Worm (Caenorhabditis elegans) whole organism, dauer: ENCODE measurements around the gene M04G7.2.

ENCODE experiments used
- unc-62 ChIP-seq: sonication (generic microtip); optimal IDR thresholded peaks from 2 replicates; lab custom pipeline; 2017; ENCODE audit warnings: missing biosample characterization, missing genetic modification reagents, missing genetic modification characterization

Gene M04G7.2

ce11 chrIV:460614-461079 lies at the start of gene M04G7.2:
M04G7.2 (minus strand) TSS chrIV:461029.
- no peak for TF ChIP-seq unc-62 (GFP tag; lab: Kevin White, UChicago)

ce11 chrIV:506384-506783 lies 45.6 kb upstream of the M04G7.2 start, which contains the start of gene W03G1.5:
W03G1.5 (minus strand) TSS chrIV:506484.
- no peak for TF ChIP-seq unc-62 (GFP tag; lab: Kevin White, UChicago)

ce11 chrIV:504495-504894 lies 43.7 kb upstream of the M04G7.2 start:
- no peak for TF ChIP-seq unc-62 (GFP tag; lab: Kevin White, UChicago)

- no peak for TF ChIP-seq unc-62 (GFP tag; lab: Kevin White, UChicago)
Observed at ce11 chrIV:497155-497554, 36.3 kb upstream of the M04G7.2 start.

ce11 chrIV:484768-485167 lies 23.9 kb upstream of the M04G7.2 start:
- no peak for TF ChIP-seq unc-62 (GFP tag; lab: Kevin White, UChicago)

ce11 chrIV:484004-484403 lies 23.2 kb upstream of the M04G7.2 start:
- no peak for TF ChIP-seq unc-62 (GFP tag; lab: Kevin White, UChicago)

ce11 chrIV:481067-481466 lies 20.2 kb upstream of the M04G7.2 start, which contains the start of gene npr-37:
npr-37 (minus strand) TSS chrIV:481167.
- no peak for TF ChIP-seq unc-62 (GFP tag; lab: Kevin White, UChicago)

ce11 chrIV:468307-468706 lies 7.5 kb upstream of the M04G7.2 start:
- no peak for TF ChIP-seq unc-62 (GFP tag; lab: Kevin White, UChicago)

ce11 chrIV:467291-467690 lies 6.5 kb upstream of the M04G7.2 start:
- no peak for TF ChIP-seq unc-62 (GFP tag; lab: Kevin White, UChicago)

- no peak for TF ChIP-seq unc-62 (GFP tag; lab: Kevin White, UChicago)
Observed at ce11 chrIV:466569-466968, 5.7 kb upstream of the M04G7.2 start.

ce11 chrIV:462050-462449 lies 1.2 kb upstream of the M04G7.2 start:
- TF ChIP-seq unc-62 (GFP tag; lab: Kevin White, UChicago), result no peak

ce11 chrIV:455484-455883 lies 5.3 kb downstream of the M04G7.2 start, which contains the start of gene M04G7.1:
M04G7.1 (plus strand) TSS chrIV:455784.
- TF ChIP-seq unc-62 (GFP tag; lab: Kevin White, UChicago), result no peak

ce11 chrIV:454816-455215 lies 6.0 kb downstream of the M04G7.2 start, which contains the start of the genes Y66H1A.8 and M04G7.5:
Y66H1A.8 (minus strand) TSS chrIV:454916.
M04G7.5 (plus strand) TSS chrIV:455073.
- no peak for TF ChIP-seq unc-62 (GFP tag; lab: Kevin White, UChicago)

- TF ChIP-seq unc-62 (GFP tag; lab: Kevin White, UChicago), result no peak
Observed at ce11 chrIV:445377-445776, 15.5 kb downstream of the M04G7.2 start, which contains the start of gene dpm-1. dpm-1 (plus strand) TSS chrIV:445677.

ce11 chrIV:443622-444021 lies 17.2 kb downstream of the M04G7.2 start, which contains the start of gene mrpl-55:
mrpl-55 (plus strand) TSS chrIV:443985.
- no peak for TF ChIP-seq unc-62 (GFP tag; lab: Kevin White, UChicago)

- no peak for TF ChIP-seq unc-62 (GFP tag; lab: Kevin White, UChicago)
Observed at ce11 chrIV:440509-440908, 20.3 kb downstream of the M04G7.2 start, which contains the start of gene hum-8. hum-8 (minus strand) TSS chrIV:440554.

- no peak for TF ChIP-seq unc-62 (GFP tag; lab: Kevin White, UChicago)
Observed at ce11 chrIV:438384-438783, 22.4 kb downstream of the M04G7.2 start.
